Worm (Caenorhabditis elegans) whole organism, L1 larva: Measurements from ENCODE around the gene M88.4.

ENCODE experiments used
- C04F5.9 ChIP-seq: sonication (generic microtip); optimal IDR thresholded peaks from 2 replicates; lab custom pipeline; 2016; ENCODE audit warnings: missing genetic modification characterization, missing compliant biosample characterization
- ama-1 ChIP-seq: fragments of 150-350 bp; optimal IDR thresholded peaks from 2 replicates; lab custom pipeline; 2014
- ztf-4 ChIP-seq: fragments of 150-350 bp; optimal IDR thresholded peaks from 2 replicates; lab custom pipeline; 2014; ENCODE audit warnings: missing biosample characterization, missing genetic modification characterization

ce11 chrIII:4530968-4531367, 17.9 kb upstream of the M88.4 start:
- no peak for TF ChIP-seq C04F5.9 (tag; lab: Kevin White, UChicago)
- TF ChIP-seq ama-1 = no peak
- no peak for TF ChIP-seq ztf-4 (tag; lab: Kevin White, UChicago)
